Worm (Caenorhabditis elegans): Measurements from ENCODE around the gene ess-2.

The ess-2 gene

DNA sequence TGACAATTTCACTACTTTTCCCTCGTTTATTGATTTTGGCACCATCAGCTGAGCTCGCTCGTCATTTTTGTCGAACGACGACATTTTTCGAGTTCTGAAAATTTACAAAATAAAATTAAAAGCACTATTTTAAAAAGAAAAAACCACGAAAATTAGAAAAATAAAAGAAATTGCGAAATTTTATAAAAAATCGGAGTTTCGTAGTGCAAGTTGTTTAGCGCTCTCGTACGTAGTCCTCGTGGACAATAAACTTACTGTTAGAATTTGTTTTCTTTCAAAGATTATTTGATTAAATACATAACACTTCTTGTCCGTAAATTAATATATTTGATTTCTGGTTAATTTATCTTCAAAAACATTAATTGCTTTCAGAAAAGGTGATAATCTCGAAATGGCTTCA, at the start of gene ess-2, which contains the start of gene F42H10.2:
Gene ess-2, minus strand, starts transcription at position 99 of the 400 bp plus-strand sequence.
Gene F42H10.2, plus strand, starts transcription at position 367 of the 400 bp plus-strand sequence.
- TF ChIP-seq unc-62 (GFP tag; optimal IDR thresholded peaks at IDR 0.05) = no peak

DNA sequence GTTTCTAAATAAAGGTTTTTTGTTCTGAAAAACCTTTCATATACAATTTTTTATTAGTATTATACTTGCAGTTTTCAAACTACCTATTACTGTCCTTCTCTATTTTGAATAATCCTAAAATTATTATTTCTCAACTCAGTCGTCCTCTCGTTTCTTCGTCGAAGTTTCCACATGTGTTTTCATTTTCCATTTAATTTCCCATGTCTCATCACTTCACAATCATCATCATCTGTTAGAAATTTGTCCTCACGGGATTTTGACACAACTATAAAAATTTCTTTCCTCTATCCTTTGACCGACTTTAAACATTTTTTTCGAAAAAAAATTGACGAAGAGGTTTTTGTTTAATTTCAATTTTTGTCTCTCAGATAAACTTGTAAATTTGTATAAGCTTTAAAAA, 45.3 kb upstream of the ess-2 start:
- TF ChIP-seq unc-62 (GFP tag; optimal IDR thresholded peaks at IDR 0.05) = no peak

DNA sequence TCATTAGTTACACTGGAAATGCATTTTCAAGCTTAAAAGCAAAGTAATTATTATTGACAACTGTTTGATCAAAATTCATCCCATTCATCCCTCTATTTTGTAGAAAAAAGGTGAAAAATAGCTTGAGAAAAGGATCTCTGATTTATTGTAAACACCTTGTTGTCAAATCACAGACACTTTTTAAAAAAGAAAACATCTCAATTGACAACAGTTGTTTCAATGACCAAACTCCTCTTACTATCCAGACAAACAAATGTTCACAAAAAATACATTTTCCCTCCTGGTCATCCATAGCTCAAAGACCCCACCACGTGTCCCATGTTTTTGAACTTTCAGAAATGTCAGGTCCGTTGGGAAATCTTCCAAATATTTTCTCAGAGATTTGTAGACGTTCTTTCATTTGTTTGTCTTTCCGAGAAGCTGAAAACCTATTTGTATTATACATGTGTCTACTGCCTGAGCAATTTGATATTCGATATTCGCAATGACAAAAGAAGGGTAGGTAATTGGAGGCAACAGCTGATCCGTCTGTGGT, 44.6 kb upstream of the ess-2 start, which contains the start of gene trp-1:
Gene trp-1, plus strand, starts transcription at position 485 of the 535 bp plus-strand sequence.
- no peak for TF ChIP-seq unc-62 (GFP tag; optimal IDR thresholded peaks at IDR 0.05)

ce11 chrIII:8533900-8534299, 43.7 kb upstream of the ess-2 start:
- TF ChIP-seq unc-62 (GFP tag; optimal IDR thresholded peaks at IDR 0.05) = no peak

DNA sequence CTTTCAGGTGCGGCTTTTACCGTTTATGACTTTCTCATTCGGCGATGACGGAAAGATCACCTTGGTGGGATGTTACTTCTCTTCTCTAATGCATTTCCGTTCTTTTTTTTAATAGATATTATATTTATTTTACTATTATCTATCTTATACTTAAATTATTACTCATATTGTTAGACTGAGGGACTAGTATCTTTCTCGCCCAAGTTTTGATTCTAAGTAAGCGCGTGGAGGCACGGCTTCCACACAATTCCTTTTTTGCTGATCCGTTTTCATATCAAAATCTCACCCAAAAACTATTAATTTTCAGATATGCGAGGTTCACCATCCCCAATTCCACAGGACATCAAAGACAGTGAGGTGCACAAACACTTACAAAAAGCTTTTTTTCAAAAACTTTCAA, 39.6 kb upstream of the ess-2 start, which contains the start of gene ZC21.10:
Gene ZC21.10, plus strand, starts transcription at position 301 of the 400 bp plus-strand sequence.
- no peak for TF ChIP-seq unc-62 (GFP tag; optimal IDR thresholded peaks at IDR 0.05)

ce11 chrIII:8529002-8529401, 38.9 kb upstream of the ess-2 start:
- no peak for TF ChIP-seq unc-62 (GFP tag; optimal IDR thresholded peaks at IDR 0.05)

DNA sequence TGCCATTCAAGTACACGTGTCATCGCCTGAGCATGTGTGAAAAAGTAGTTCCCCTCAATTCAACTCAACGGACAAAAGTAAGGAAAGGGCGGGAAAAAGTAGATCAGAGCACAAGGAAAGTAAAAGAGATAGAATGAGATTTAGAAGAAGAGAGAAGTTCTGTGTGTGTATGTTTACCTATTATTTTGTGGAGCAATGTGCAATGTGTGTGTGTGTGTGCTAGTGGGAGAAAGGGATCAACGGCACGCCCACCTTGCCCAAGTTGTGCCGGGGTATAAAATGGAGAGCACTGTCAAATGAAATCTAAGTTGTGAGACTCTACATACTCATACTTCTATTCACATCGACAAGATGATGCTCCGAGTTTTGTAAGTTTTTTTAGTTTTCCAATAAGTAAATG, 34.6 kb upstream of the ess-2 start, which contains the start of gene idpp-15:
Gene idpp-15, plus strand, starts transcription at position 301 of the 400 bp plus-strand sequence.
- TF ChIP-seq unc-62 (GFP tag; optimal IDR thresholded peaks at IDR 0.05) = no peak

ce11 chrIII:8521654-8522392, 31.7 kb upstream of the ess-2 start:
- no peak for TF ChIP-seq unc-62 (GFP tag; optimal IDR thresholded peaks at IDR 0.05)

ce11 chrIII:8520589-8520988, 30.4 kb upstream of the ess-2 start:
- TF ChIP-seq unc-62 (GFP tag; optimal IDR thresholded peaks at IDR 0.05) = no peak

DNA sequence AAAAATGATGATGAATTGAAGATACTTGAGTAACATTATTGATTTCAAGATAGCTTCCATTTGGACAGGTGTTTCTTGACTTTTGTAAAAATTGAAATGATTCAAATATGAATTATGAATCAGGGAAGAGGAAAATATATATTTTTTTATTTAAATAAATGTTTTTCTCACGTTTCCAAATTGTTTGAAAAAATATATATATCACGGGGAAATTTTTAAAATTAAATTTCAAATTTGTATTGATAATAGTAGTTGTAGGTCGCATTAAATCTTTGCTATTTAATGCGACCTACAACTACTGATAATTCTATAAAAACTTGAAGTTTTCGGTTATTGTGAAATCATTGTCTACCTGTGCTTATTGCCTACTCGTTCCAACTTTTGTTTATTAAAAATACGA, 29.7 kb upstream of the ess-2 start, which contains the start of gene ZC21.8:
Gene ZC21.8, minus strand, starts transcription at position 101 of the 400 bp plus-strand sequence.
- TF ChIP-seq unc-62 (GFP tag; optimal IDR thresholded peaks at IDR 0.05) = no peak

- TF ChIP-seq unc-62 (GFP tag; optimal IDR thresholded peaks at IDR 0.05) = no peak
Observed at ce11 chrIII:8518990-8519389, 28.8 kb upstream of the ess-2 start.

DNA sequence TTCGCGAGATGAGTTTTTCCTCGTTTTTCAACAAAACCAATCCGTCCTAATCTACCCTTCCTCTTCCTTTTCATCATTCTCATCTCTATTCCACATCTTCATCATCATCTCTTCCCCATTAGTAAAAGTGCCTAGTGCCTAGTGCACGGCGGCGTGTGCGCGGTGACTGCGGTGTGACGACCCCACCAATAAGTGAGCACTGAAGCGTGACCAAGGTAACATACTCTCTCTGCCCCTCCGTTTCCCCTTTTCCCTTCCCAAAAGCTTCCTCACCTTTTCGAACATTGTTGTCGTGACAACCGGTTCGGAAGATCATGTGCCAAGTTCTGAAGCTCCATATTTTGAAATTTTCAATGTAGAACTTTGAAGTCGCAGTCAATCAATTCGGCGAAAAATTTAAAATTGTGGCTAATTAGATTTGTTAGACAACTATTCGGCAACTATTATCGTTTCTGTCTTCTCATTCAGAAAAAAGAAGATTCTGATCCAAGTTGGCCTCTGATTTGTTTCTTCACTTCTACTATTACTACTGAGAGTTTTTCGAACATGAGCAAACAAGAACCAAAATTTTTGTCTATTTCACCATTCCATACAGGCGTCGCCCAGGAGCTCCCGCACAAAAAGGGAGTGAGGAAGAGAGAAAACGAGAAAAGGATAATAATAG, 22.3 kb upstream of the ess-2 start:
- no peak for TF ChIP-seq unc-62 (GFP tag; optimal IDR thresholded peaks at IDR 0.05)

ce11 chrIII:8511711-8512110, 21.6 kb upstream of the ess-2 start:
- TF ChIP-seq unc-62 (GFP tag; optimal IDR thresholded peaks at IDR 0.05) = no peak

DNA sequence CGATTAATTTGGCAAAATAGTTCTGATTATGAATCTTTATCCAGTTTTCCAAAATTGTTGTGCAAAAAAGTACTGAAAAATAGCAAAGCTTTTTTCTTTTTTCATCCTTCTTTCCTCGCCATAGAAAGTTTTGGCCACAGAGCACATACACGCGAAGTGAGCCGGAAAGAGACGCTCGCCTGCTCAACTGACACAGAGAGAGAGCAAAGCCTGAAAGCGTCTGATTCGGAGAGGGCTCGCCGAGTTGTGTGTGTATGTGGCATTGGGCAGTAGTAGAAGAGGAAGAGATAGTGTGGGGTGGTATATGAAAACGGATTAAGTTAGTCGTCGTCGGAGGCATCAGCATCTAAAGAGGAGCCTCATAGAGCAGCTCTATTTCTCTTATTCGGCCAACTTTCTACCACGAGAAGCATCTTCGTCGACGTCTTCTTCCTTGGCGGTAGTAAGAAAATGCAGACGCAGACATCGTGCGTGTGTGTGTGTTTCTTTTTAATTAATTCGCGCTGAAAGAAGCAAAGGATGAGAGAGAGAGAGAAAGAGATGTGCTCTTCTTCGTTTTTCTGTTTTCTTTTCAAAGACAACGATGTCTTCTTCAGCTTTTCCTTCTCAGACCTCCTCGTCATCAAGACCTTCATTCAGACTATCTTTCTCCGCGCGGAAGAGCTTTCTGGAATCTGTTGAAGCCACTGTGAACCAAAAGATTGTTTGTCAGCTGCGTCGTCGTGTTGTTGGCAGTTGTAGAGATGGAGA, 19.7 kb upstream of the ess-2 start:
- no peak for TF ChIP-seq unc-62 (GFP tag; optimal IDR thresholded peaks at IDR 0.05)

DNA sequence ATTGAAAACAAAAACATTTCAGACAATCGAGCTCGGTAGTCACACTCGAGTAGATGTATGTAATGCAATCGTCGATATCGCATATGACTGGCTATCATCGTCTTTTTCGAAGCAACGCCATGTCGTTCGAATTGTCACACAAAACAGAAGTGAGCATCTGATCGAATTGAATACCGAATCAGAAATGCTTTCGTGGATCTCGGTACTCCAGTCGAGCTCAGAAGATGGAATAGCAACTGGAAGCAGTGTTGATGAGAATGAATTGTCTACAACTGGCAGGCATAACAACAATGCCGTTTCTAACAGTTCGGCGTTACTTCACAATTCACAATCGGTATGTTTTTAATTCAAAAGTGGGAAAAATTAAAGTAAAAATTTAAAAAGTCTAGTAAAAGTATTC, 19.1 kb upstream of the ess-2 start:
- no peak for TF ChIP-seq unc-62 (GFP tag; optimal IDR thresholded peaks at IDR 0.05)

ce11 chrIII:8506348-8506747, 16.2 kb upstream of the ess-2 start:
- no peak for TF ChIP-seq unc-62 (GFP tag; optimal IDR thresholded peaks at IDR 0.05)
